Worm (Caenorhabditis elegans): ENCODE results near the gene epac-1.
A peak's percentile ranks its signal among the peaks of the same experiment; 100 is the strongest.

The epac-1 gene

DNA sequence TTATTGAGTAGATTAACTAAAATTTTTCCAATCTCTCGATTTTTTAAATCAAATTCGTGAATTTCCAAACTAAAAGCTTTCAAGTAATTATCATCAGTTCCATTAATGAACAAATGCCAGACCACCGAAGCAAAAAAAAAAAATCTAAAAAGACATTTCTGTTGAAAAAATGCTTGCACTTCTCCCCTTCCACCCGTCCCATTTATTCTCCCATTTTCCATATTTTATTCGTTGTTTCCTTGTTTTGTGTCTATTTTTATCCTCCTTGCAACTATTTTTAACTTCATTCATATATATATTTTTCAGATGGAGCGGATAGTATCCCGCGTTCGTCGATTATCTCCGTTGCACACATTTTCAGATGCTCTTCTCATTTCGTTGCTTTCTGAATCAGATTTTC lies at the start of gene epac-1:
TSS of gene epac-1 (plus strand) at position 301 of the 400 bp plus-strand sequence.
- TF ChIP-seq elt-2 (tag; optimal IDR thresholded peaks at IDR 0.05) (no peak), fkh-10 (GFP tag; optimal IDR thresholded peaks at IDR 0.05) (no peak), ztf-11 (tag; optimal IDR thresholded peaks at IDR 0.05) (no peak), unc-62 (GFP tag; optimal IDR thresholded peaks at IDR 0.05) (no peak), eor-1 (tag; optimal IDR thresholded peaks at IDR 0.05) (no peak), ztf-4 (tag; optimal IDR thresholded peaks at IDR 0.05) (no peak), egl-5 (tag; optimal IDR thresholded peaks at IDR 0.05) (no peak), ceh-9 (tag; optimal IDR thresholded peaks at IDR 0.05) (no peak), daf-12 (tag; optimal IDR thresholded peaks at IDR 0.05) (no peak), pha-4 (tag; optimal IDR thresholded peaks at IDR 0.05) (no peak)

DNA sequence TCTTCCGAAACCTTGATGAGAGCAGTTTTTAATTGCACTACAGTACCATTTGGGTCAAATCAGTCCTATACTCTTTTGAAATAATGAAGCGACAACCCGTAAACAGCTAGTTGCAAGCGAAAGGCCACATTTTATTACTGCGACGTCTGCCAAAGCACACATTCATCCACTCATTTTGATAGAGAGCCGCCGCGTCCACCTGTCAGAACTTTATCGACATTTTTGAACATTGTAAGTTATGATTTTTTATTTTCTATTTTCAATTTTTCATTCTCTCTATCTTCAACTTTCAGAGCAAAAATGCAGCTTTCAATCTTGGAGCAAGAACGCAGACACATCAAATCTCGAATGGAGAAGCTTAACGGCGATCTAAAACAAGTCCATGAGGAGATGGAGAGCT lies 48.3 kb upstream of the epac-1 start, which contains the start of gene K08E5.6:
TSS of gene K08E5.6 (plus strand) at position 301 of the 400 bp plus-strand sequence.
- TF ChIP-seq nhr-25 (tag; optimal IDR thresholded peaks at IDR 0.05) (no peak), lin-15B (tag; optimal IDR thresholded peaks at IDR 0.05) (no peak), lin-39 (tag; optimal IDR thresholded peaks at IDR 0.05) (no peak), daf-12 (tag; optimal IDR thresholded peaks at IDR 0.05) (no peak), egl-5 (tag; optimal IDR thresholded peaks at IDR 0.05) (no peak), jun-1 (tag; optimal IDR thresholded peaks at IDR 0.05) (no peak), nhr-237 (tag; optimal IDR thresholded peaks at IDR 0.05) (no peak), skn-1 (tag; optimal IDR thresholded peaks at IDR 0.05) (no peak), fos-1 (tag; optimal IDR thresholded peaks at IDR 0.05) (no peak), elt-1 (tag; optimal IDR thresholded peaks at IDR 0.05) (no peak), pqm-1 (tag; optimal IDR thresholded peaks at IDR 0.05) (no peak), ceh-9 (tag; optimal IDR thresholded peaks at IDR 0.05) (no peak)

DNA sequence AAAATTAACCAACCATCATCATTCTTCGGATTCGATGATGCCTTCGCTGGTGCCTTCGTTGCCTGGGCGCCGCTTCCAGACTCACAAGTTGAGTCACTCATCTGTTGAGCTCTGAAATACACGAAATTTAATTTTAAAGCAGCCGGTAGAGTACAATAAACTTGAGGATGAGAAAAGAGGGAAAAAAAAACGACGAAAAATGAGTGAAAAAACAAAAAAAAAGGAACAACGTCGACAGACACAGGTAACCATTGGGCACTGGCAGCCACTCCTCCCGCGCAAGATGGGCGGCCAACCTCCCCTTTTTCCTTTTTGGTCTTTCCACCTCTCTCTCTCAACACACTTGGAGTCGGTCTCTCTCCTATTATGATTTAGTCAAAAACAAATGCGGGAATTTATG lies 42.3 kb upstream of the epac-1 start, which contains the start of gene K08E5.1:
TSS of gene K08E5.1 (minus strand) at position 101 of the 400 bp plus-strand sequence.
- TF ChIP-seq elt-3 (tag; optimal IDR thresholded peaks at IDR 0.05) (no peak), nhr-25 (tag; optimal IDR thresholded peaks at IDR 0.05) (no peak), ZK546.5 (tag; optimal IDR thresholded peaks at IDR 0.05) (no peak), nhr-77 (tag; optimal IDR thresholded peaks at IDR 0.05) (no peak), ceh-16 (tag; optimal IDR thresholded peaks at IDR 0.05) (no peak), ceh-82 (tag; optimal IDR thresholded peaks at IDR 0.05) (no peak), snpc-4 (tag; optimal IDR thresholded peaks at IDR 0.05) (no peak), ztf-11 (tag; optimal IDR thresholded peaks at IDR 0.05) (no peak), fos-1 (tag; optimal IDR thresholded peaks at IDR 0.05) (no peak), lin-39 (tag; optimal IDR thresholded peaks at IDR 0.05) (no peak), nhr-237 (tag; optimal IDR thresholded peaks at IDR 0.05) (no peak), ceh-28 (tag; optimal IDR thresholded peaks at IDR 0.05) (no peak), nhr-28 (tag; optimal IDR thresholded peaks at IDR 0.05) (no peak), egl-27 (tag; optimal IDR thresholded peaks at IDR 0.05) (no peak), mml-1 (tag; optimal IDR thresholded peaks at IDR 0.05) (no peak), nhr-23 (tag; optimal IDR thresholded peaks at IDR 0.05) (no peak), elt-1 (tag; optimal IDR thresholded peaks at IDR 0.05) (no peak), hmg-11 (tag; optimal IDR thresholded peaks at IDR 0.05) (no peak), unc-62 (GFP tag; optimal IDR thresholded peaks at IDR 0.05) (no peak), R02D3.7 (tag; optimal IDR thresholded peaks at IDR 0.05) (no peak)

DNA sequence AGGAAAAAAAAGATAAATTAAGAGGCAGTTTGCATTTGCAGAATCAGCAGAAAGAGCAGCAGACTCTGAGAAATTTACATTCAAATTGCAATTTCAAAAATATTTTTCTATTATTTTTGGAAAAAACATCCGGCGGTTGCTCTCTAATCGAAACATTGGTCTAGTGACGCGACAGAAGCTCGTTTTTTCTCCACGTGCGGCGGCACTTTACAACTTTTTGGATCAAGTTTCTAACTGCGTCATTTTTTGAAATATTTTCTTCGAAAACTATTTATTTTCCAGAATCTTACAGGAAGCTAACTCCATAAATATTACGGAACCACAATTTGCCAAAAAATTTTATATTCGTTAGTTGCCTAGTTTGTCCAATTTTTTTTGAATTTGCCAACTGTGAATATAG lies 39.1 kb upstream of the epac-1 start:
- TF ChIP-seq nhr-23 (tag; optimal IDR thresholded peaks at IDR 0.05) (no peak), nhr-28 (tag; optimal IDR thresholded peaks at IDR 0.05) (no peak), R02D3.7 (tag; optimal IDR thresholded peaks at IDR 0.05) (no peak), lin-15B (tag; optimal IDR thresholded peaks at IDR 0.05) (no peak), nhr-43 (tag; optimal IDR thresholded peaks at IDR 0.05; ENCODE audit: poor library complexity, severe bottlenecking) (no peak)

DNA sequence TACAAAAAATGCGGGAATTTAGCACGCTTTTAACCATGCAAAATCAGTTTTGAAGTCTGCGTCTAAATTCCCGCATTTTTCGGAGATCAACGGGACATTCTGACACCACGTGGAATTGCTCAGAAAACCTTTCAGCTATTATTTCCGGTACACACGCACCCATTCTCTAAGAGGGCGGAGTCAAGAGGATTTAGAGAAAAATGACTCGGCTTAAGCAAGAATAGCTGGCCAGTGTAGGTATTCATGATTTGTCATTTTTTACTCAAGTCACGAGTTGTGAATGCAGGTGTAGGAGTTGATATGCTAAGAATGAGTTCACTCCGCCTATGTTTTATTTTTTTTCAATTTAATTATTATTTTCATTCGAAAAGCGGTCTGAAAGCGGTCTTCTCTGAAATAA lies 38.3 kb upstream of the epac-1 start:
- TF ChIP-seq ceh-9 (tag; optimal IDR thresholded peaks at IDR 0.05): no peak

DNA sequence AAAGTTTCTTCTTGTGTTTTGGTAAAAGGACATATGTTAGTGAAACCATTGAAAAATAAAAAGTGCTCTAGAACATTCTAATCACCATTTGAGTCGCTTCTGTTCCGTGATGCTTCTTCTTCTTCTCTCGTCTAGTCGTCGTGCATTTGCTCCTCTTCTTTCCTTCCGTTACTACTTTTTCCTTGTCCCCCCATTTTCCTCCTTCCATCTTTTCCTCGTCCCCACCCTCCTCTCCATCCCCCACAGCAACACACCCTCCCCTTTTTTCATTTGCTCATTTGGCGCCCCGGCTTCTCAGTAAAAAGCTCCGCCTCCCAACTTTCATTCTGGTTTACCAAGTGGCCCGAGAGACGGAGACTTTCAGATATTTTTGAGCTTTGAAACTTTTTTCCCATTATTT lies 37.3 kb upstream of the epac-1 start:
- no peak for TF ChIP-seq nhr-11 (tag; optimal IDR thresholded peaks at IDR 0.05)
- TF ChIP-seq hmg-11 (tag; optimal IDR thresholded peaks at IDR 0.05): peak; percentile 31
- TF ChIP-seq fkh-10 (GFP tag; optimal IDR thresholded peaks at IDR 0.05): no peak
- TF ChIP-seq mdl-1 (tag; optimal IDR thresholded peaks at IDR 0.05): no peak
- no peak for TF ChIP-seq snpc-4 (tag; optimal IDR thresholded peaks at IDR 0.05)
- no peak for TF ChIP-seq unc-62 (GFP tag; optimal IDR thresholded peaks at IDR 0.05)
- no peak for TF ChIP-seq egl-5 (tag; optimal IDR thresholded peaks at IDR 0.05)
- no peak for TF ChIP-seq nhr-76 (tag; optimal IDR thresholded peaks at IDR 0.05)
- peak; percentile 28 for TF ChIP-seq ama-1 (optimal IDR thresholded peaks at IDR 0.05)
- no peak for TF ChIP-seq R02D3.7 (tag; optimal IDR thresholded peaks at IDR 0.05)
- TF ChIP-seq jun-1 (tag; optimal IDR thresholded peaks at IDR 0.05): no peak
- no peak for TF ChIP-seq ztf-11 (tag; optimal IDR thresholded peaks at IDR 0.05)
- TF ChIP-seq nhr-12 (tag; optimal IDR thresholded peaks at IDR 0.05): no peak
- no peak for TF ChIP-seq nhr-25 (tag; optimal IDR thresholded peaks at IDR 0.05)
- TF ChIP-seq nhr-43 (tag; optimal IDR thresholded peaks at IDR 0.05; ENCODE audit: poor library complexity, severe bottlenecking): no peak
- no peak for TF ChIP-seq tbx-2 (tag; optimal IDR thresholded peaks at IDR 0.05)
- TF ChIP-seq skn-1 (tag; optimal IDR thresholded peaks at IDR 0.05): no peak
- TF ChIP-seq nhr-28 (tag; optimal IDR thresholded peaks at IDR 0.05): no peak
- TF ChIP-seq pqm-1 (tag; optimal IDR thresholded peaks at IDR 0.05): no peak
- TF ChIP-seq lin-39 (tag; optimal IDR thresholded peaks at IDR 0.05): peak; percentile 74
- no peak for TF ChIP-seq zag-1 (tag; optimal IDR thresholded peaks at IDR 0.05)
- TF ChIP-seq nfya-1 (tag; optimal IDR thresholded peaks at IDR 0.05; ENCODE audit: insufficient read depth): peak; percentile 55
- no peak for TF ChIP-seq nhr-67 (tag; optimal IDR thresholded peaks at IDR 0.05)
- TF ChIP-seq ceh-16 (tag; optimal IDR thresholded peaks at IDR 0.05): no peak
